Fruit fly (Drosophila melanogaster): ENCODE measurements around the gene CG5418.

Gene CG5418

DNA sequence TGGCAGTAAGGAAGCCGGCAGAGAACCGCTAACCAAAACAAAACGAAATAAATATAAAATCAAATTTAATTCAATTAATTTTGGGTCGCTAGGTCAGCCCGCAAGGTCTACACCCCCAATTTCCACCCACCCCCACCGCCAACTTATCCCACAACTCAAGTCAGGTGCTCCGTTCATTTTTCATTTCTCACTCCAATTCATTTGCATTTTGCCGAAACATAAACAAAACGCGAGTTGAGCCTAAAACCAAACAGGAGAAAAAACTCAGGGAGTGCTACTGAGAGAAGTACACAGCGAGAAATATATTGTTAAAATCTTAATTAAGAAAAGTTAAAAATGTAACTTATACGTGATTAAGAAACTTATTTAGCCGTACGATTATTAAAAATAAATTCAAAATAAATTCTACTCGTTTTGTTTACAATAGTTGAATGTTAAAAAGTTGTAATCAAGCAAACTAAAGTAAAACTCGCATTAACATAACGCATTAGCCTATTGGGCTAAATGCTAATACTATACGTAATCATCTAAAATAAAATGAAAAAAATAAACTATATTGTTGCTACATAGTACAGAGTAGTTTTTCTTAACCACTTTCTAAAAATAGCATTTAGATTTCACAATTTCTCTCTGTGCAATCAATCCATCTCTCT, 37.4 kb downstream of the CG5418 start (continued):
- TF ChIP-seq CG42726 (GFP tag; IDR thresholded peaks at IDR 0.05; ENCODE audit: partially characterized antibody) = no peak
- TF ChIP-seq CG7786 (GFP tag; optimal IDR thresholded peaks at IDR 0.05) = no peak
- no peak for TF ChIP-seq Sin3A (optimal IDR thresholded peaks at IDR 0.05)
- TF ChIP-seq amos (GFP tag; IDR thresholded peaks at IDR 0.05; ENCODE audit: partially characterized antibody) = no peak
- TF ChIP-seq chinmo (GFP tag; IDR thresholded peaks at IDR 0.05; ENCODE audit: partially characterized antibody) = 0 out of 4 replicates have a peak, but pooled peaks have one; percentile 58
- TF ChIP-seq ap (GFP tag; IDR thresholded peaks at IDR 0.05) = no peak
- TF ChIP-seq insv (GFP tag; optimal IDR thresholded peaks at IDR 0.05) = no peak
- peak; percentile 29 for TF ChIP-seq CG10267 (tag; optimal IDR thresholded peaks at IDR 0.05)
- TF ChIP-seq Awh (GFP tag; IDR thresholded peaks at IDR 0.05) = no peak
- TF ChIP-seq Ets97D (GFP tag; optimal IDR thresholded peaks at IDR 0.05) = no peak
- TF ChIP-seq CG8290 (GFP tag; optimal IDR thresholded peaks at IDR 0.05) = no peak
- TF ChIP-seq CG8290 (tag; optimal IDR thresholded peaks at IDR 0.05) = no peak
- TF ChIP-seq CG2120 (GFP tag; optimal IDR thresholded peaks at IDR 0.05) = peak; percentile 37
- no peak for TF ChIP-seq HLHmδ (GFP tag; optimal IDR thresholded peaks at IDR 0.05)
- TF ChIP-seq maf-S (GFP tag; optimal IDR thresholded peaks at IDR 0.05) = no peak
- TF ChIP-seq CG17385 (GFP tag; optimal IDR thresholded peaks at IDR 0.05) = no peak
- TF ChIP-seq CG10462 (GFP tag; optimal IDR thresholded peaks at IDR 0.05) = no peak
- TF ChIP-seq Aef1 (GFP tag; IDR thresholded peaks at IDR 0.05) = no peak
- no peak for TF ChIP-seq Ptx1 (GFP tag; IDR thresholded peaks at IDR 0.05)
- no peak for TF ChIP-seq E2f1 (GFP tag; IDR thresholded peaks at IDR 0.05)
- no peak for TF ChIP-seq gsb (GFP tag; IDR thresholded peaks at IDR 0.05)
- TF ChIP-seq CG15696 (tag; optimal IDR thresholded peaks at IDR 0.05) = peak; percentile 13
- no peak for TF ChIP-seq CG6272 (GFP tag; IDR thresholded peaks at IDR 0.05)
- TF ChIP-seq eyg (GFP tag; optimal IDR thresholded peaks at IDR 0.05) = no peak
- peak; percentile 13 for TF ChIP-seq bcd (GFP tag; optimal IDR thresholded peaks at IDR 0.05)
- no peak for TF ChIP-seq CG10321 (GFP tag; IDR thresholded peaks at IDR 0.05)
- TF ChIP-seq CG4730 (GFP tag; IDR thresholded peaks at IDR 0.05) = no peak
- TF ChIP-seq sob (GFP tag; IDR thresholded peaks at IDR 0.05) = no peak
- no peak for TF ChIP-seq lilli (GFP tag; optimal IDR thresholded peaks at IDR 0.05)
- TF ChIP-seq CG16813 (GFP tag; IDR thresholded peaks at IDR 0.05; ENCODE audit: partially characterized antibody) = no peak
- TF ChIP-seq Lhr (GFP tag; optimal IDR thresholded peaks at IDR 0.05) = no peak
- no peak for TF ChIP-seq stwl (tag; optimal IDR thresholded peaks at IDR 0.05)
- no peak for TF ChIP-seq stc (GFP tag; IDR thresholded peaks at IDR 0.05)
- TF ChIP-seq unpg (GFP tag; optimal IDR thresholded peaks at IDR 0.05) = peak; percentile 21
- TF ChIP-seq CG3281 (GFP tag; optimal IDR thresholded peaks at IDR 0.05) = peak; percentile 14
- TF ChIP-seq CG9609 (GFP tag; optimal IDR thresholded peaks at IDR 0.05) = no peak
- no peak for TF ChIP-seq dan (GFP tag; IDR thresholded peaks at IDR 0.05)
- no peak for TF ChIP-seq ato (GFP tag; IDR thresholded peaks at IDR 0.05; ENCODE audit: partially characterized antibody)
- no peak for TF ChIP-seq fru (optimal IDR thresholded peaks at IDR 0.05)
- TF ChIP-seq Camta (GFP tag; optimal IDR thresholded peaks at IDR 0.05) = no peak
- TF ChIP-seq CG1647 (GFP tag; optimal IDR thresholded peaks at IDR 0.05) = no peak
- TF ChIP-seq wek (GFP tag; optimal IDR thresholded peaks at IDR 0.05) = no peak
- TF ChIP-seq ac (GFP tag; optimal IDR thresholded peaks at IDR 0.05) = no peak
- TF ChIP-seq CG14710 (tag; optimal IDR thresholded peaks at IDR 0.05) = peak; percentile 42
- TF ChIP-seq zen2 (GFP tag; IDR thresholded peaks at IDR 0.05; ENCODE audit: partially characterized antibody) = no peak
- TF ChIP-seq CG13296 (GFP tag; optimal IDR thresholded peaks at IDR 0.05) = no peak
- TF ChIP-seq Tbp (GFP tag; optimal IDR thresholded peaks at IDR 0.05) = no peak
- no peak for TF ChIP-seq CG14965 (GFP tag; optimal IDR thresholded peaks at IDR 0.05; ENCODE audit: borderline replicate concordance)
- TF ChIP-seq CG33557 (GFP tag; optimal IDR thresholded peaks at IDR 0.05) = no peak
- no peak for TF ChIP-seq CG1024 (GFP tag; IDR thresholded peaks at IDR 0.05)
- TF ChIP-seq Blimp-1 (GFP tag; optimal IDR thresholded peaks at IDR 0.05) = peak; percentile 37
- TF ChIP-seq luna (GFP tag; optimal IDR thresholded peaks at IDR 0.05) = no peak
